Worm (Caenorhabditis elegans): ENCODE data around the gene syx-18.

Gene syx-18

DNA sequence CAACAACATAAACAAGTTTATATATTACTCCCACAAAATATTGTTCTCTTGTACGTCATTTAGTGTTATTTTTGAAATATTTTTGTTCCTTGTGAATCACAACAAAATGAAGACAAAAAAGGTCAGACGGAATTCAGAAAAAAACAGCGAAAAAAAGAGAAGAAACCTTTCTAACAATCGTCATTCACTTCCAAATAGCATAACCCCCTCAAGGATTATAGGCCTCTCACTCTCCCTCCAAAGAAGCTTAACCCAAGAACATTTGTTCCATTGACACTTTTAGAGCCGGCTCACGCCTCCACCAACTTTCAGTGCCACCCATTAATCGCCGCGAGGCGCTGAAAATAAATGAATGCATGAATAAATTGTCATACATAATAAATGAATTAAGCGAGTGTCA is 4.3 kb upstream of the syx-18 start:
- no peak for TF ChIP-seq nhr-25 (tag; optimal IDR thresholded peaks at IDR 0.05; ENCODE audit: borderline replicate concordance, insufficient read depth)
- TF ChIP-seq aha-1 (tag) = peak; percentile 92

DNA sequence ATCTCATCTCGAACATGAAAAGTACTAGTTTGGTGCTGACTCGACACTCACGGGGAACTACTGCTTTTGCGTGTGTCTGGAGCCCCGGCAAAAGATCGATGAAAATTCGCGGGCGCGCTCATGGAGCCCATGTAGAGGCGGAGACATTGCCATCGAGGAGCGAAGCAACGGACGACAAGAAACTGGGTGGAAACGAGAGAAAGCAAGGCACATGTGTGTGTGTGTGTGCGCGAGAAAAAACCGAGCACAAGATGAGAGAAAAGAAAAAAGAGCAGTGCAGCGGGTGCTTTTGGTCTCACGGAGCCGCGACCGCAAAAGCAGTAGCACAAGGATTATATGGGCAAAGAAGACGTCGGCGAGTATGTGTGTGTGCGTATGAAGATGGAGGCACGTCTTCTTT is 3.5 kb upstream of the syx-18 start:
- TF ChIP-seq fkh-10 (GFP tag; optimal IDR thresholded peaks at IDR 0.05) (peak; percentile 69), mes-2 (tag; optimal IDR thresholded peaks at IDR 0.05; ENCODE audit: poor library complexity, severe bottlenecking) (peak; percentile 18), nhr-11 (tag; optimal IDR thresholded peaks at IDR 0.05) (no peak), egl-43 (GFP tag; IDR thresholded peaks at IDR 0.05) (peak; percentile 74), set-16 (GFP tag; IDR thresholded peaks at IDR 0.05) (peak; percentile 64), Y105C5A.15 (GFP tag; IDR thresholded peaks at IDR 0.05) (no peak), attf-4 (tag; optimal IDR thresholded peaks at IDR 0.05) (no peak), rbr-2 (tag; optimal IDR thresholded peaks at IDR 0.05) (peak; percentile 74), vab-7 (GFP tag; IDR thresholded peaks at IDR 0.05) (peak; percentile 24; the same call in 1 of the 2 replicates), mdl-1 (tag; optimal IDR thresholded peaks at IDR 0.05) (peak in 1 of 2 experiments; percentile 83), R02D3.7 (tag; optimal IDR thresholded peaks at IDR 0.05) (no peak), Y48G9A.11 (GFP tag; IDR thresholded peaks at IDR 0.05) (0 out of 2 replicates have a peak, but pooled peaks have one; percentile 24), lin-13 (GFP tag; optimal IDR thresholded peaks at IDR 0.05) (no peak), ztf-7 (tag; optimal IDR thresholded peaks at IDR 0.05) (no peak), hif-1 (tag; optimal IDR thresholded peaks at IDR 0.05) (peak in 1 of 2 experiments; percentile 62), hlh-30 (tag; optimal IDR thresholded peaks at IDR 0.05; ENCODE audit: insufficient read depth) (peak; percentile 85), hlh-11 (tag; optimal IDR thresholded peaks at IDR 0.05) (peak; percentile 35), duxl-1 (tag; optimal IDR thresholded peaks at IDR 0.05; ENCODE audit: poor library complexity) (no peak), hmg-1.1 (GFP tag; IDR thresholded peaks at IDR 0.05) (peak; percentile 73), lim-7 (GFP tag; IDR thresholded peaks at IDR 0.05) (no peak), zag-1 (tag; optimal IDR thresholded peaks at IDR 0.05) (no peak), aha-1 (tag) (peak; percentile 85), F37D6.2 (tag; optimal IDR thresholded peaks at IDR 0.05) (peak; percentile 30), dmd-6 (GFP tag; IDR thresholded peaks at IDR 0.05) (peak; percentile 30; the same call in 1 of the 2 replicates), mep-1 (tag; optimal IDR thresholded peaks at IDR 0.05) (peak; percentile 57), mxl-3 (GFP tag; optimal IDR thresholded peaks at IDR 0.05) (peak; percentile 24), lsy-2 (tag; optimal IDR thresholded peaks at IDR 0.05) (peak in 1 of 2 experiments; percentile 19)

DNA sequence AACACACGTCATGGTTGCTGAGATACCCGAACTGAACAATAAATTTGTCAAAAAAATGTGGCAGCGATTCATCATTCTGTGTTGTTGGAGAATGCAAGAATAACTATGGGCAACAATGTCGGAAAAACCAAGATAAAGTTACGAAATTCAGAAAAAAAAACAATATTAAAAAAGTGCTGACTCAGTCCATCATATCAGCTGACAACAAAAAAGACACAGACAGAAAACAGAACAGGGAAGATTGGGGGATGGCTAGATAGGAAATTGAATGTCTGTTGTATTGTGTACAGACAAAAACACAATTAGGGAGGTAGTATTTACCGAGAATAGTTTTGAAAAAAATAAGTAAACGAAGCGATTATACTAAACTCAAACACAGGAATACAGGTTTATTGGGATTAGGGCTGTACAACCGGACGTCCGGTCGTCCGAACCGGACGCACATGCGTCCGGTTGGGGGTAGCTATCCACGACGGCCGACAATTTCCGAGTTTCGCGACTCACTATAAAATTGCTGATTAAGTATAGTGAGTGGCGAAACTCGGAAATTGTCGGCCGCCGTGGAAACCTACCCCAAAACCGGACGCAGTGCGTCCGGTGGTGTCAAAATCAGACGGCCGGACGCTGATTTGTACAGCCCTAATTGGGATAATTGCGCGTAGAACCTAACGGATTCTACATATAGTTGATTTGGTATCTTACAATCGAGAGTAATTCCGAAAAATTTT is 2.4 kb upstream of the syx-18 start:
- TF ChIP-seq hlh-11 (tag; optimal IDR thresholded peaks at IDR 0.05) (peak; percentile 14), lin-39 (tag; optimal IDR thresholded peaks at IDR 0.05) (no peak), mdl-1 (tag; optimal IDR thresholded peaks at IDR 0.05) (no peak), dve-1 (tag; optimal IDR thresholded peaks at IDR 0.05; ENCODE audit: insufficient read depth) (peak; percentile 59), zfp-3 (GFP tag; conservative IDR thresholded peaks at IDR 0.05) (no peak), snpc-4 (tag; optimal IDR thresholded peaks at IDR 0.05) (peak; percentile 40), T20F7.1 (GFP tag; optimal IDR thresholded peaks at IDR 0.05) (peak; percentile 22), nhr-41 (GFP tag; IDR thresholded peaks at IDR 0.05) (no peak), Y48G9A.11 (GFP tag; IDR thresholded peaks at IDR 0.05) (0 out of 2 replicates have a peak, but pooled peaks have one; percentile 11), zfp-2 (tag; optimal IDR thresholded peaks at IDR 0.05) (no peak), egl-27 (tag; optimal IDR thresholded peaks at IDR 0.05) (no peak), nhr-11 (tag; optimal IDR thresholded peaks at IDR 0.05) (no peak), nhr-28 (tag; optimal IDR thresholded peaks at IDR 0.05) (peak; percentile 22), ztf-7 (tag; optimal IDR thresholded peaks at IDR 0.05) (no peak), hlh-30 (tag; optimal IDR thresholded peaks at IDR 0.05; ENCODE audit: insufficient read depth) (peak; percentile 60), ztf-11 (tag; optimal IDR thresholded peaks at IDR 0.05) (no peak), ctbp-1 (GFP tag; IDR thresholded peaks at IDR 0.05) (no peak), mes-2 (tag; optimal IDR thresholded peaks at IDR 0.05; ENCODE audit: poor library complexity, severe bottlenecking) (peak; percentile 1), tag-97 (GFP tag; IDR thresholded peaks at IDR 0.05) (no peak), tra-1 (GFP tag; IDR thresholded peaks at IDR 0.05) (0 out of 2 replicates have a peak, but pooled peaks have one; percentile 40), daf-16 (GFP tag; optimal IDR thresholded peaks at IDR 0.05) (no peak), daf-16 (tag; optimal IDR thresholded peaks at IDR 0.05) (peak; percentile 72), unc-62 (GFP tag; optimal IDR thresholded peaks at IDR 0.05 in 1 of 2) (peak in 1 of 2 experiments; percentile 31), unc-62 (tag; optimal IDR thresholded peaks at IDR 0.05) (no peak), lir-3 (tag; optimal IDR thresholded peaks at IDR 0.05) (no peak)
